Fruit fly (Drosophila melanogaster) whole organism, wandering third instar larva: ENCODE data around the gene CG42870.

ENCODE experiments used
- Abd-B ChIP-seq: fragments of >200 bp; optimal IDR thresholded peaks from 2 replicates; lab custom pipeline; 2017; ENCODE audit warnings: missing biosample characterization, missing genetic modification characterization
- CG32264 ChIP-seq: fragments of 200-800 bp; sonication (Bioruptor generic); optimal IDR thresholded peaks from 2 replicates; lab custom pipeline; 2016; ENCODE audit warnings: missing biosample characterization, missing genetic modification characterization
- CG9705 ChIP-seq: fragments of 200-800 bp; sonication (Bioruptor generic); optimal IDR thresholded peaks from 2 replicates; lab custom pipeline; 2018; ENCODE audit warnings: missing biosample characterization, mild to moderate bottlenecking, missing genetic modification characterization
- CrebA ChIP-seq: fragments of 200-800 bp; sonication (Bioruptor generic); optimal IDR thresholded peaks from 2 replicates; lab custom pipeline; 2016; ENCODE audit warnings: missing biosample characterization, mild to moderate bottlenecking, missing genetic modification characterization, borderline replicate concordance
- Dfd ChIP-seq: fragments of >200 bp; optimal IDR thresholded peaks from 2 replicates; lab custom pipeline; 2017; ENCODE audit warnings: missing biosample characterization, missing genetic modification characterization
- Dif ChIP-seq: fragments of 200-275, 200-300 bp; sonication (Bioruptor generic); optimal IDR thresholded peaks from 2 replicates; lab custom pipeline; 2018; ENCODE audit warnings: missing biosample characterization, missing genetic modification characterization; ENCODE audit not compliant: partially characterized antibody
- HLH106 ChIP-seq: fragments of 200-800 bp; optimal IDR thresholded peaks from 3 replicates; lab custom pipeline; 2019; ENCODE audit warnings: missing biosample characterization, mild to moderate bottlenecking, missing genetic modification characterization, moderate library complexity
- Hr78 ChIP-seq: fragments of >200 bp; optimal IDR thresholded peaks from 2 replicates; lab custom pipeline; 2017; ENCODE audit warnings: missing biosample characterization, missing genetic modification characterization
- Hr83 ChIP-seq: fragments of 200-300 bp; sonication (Bioruptor generic); optimal IDR thresholded peaks from 2 replicates; lab custom pipeline; 2016; ENCODE audit warnings: missing biosample characterization, mild to moderate bottlenecking, missing genetic modification characterization, moderate library complexity; ENCODE audit not compliant: poor library complexity, severe bottlenecking
- Jra ChIP-seq: sonication (Bioruptor generic); optimal IDR thresholded peaks from 2 replicates; lab custom pipeline; 2016; ENCODE audit warnings: missing biosample characterization, missing genetic modification characterization
- Mio ChIP-seq: sonication (Bioruptor generic); optimal IDR thresholded peaks from 2 replicates; lab custom pipeline; 2016; ENCODE audit warnings: missing biosample characterization, missing genetic modification characterization
- Myc ChIP-seq: fragments of >200 bp; optimal IDR thresholded peaks from 2 replicates; lab custom pipeline; 2017
- OdsH ChIP-seq: fragments of 200-800 bp; sonication (Bioruptor generic); optimal IDR thresholded peaks from 2 replicates; lab custom pipeline; 2016; ENCODE audit warnings: missing biosample characterization, mild to moderate bottlenecking, missing genetic modification characterization
- Rel ChIP-seq, 2 experiments: fragments of 200-800 bp; sonication (Bioruptor generic) in 1 of 2; optimal IDR thresholded peaks; 2 replicates in 1 of 2; 3 replicates in 1 of 2; lab custom pipeline; 2016 to 2019; ENCODE audit warnings: mild to moderate bottlenecking in 2 of 2, missing biosample characterization in 2 of 2, missing genetic modification characterization in 2 of 2, moderate library complexity in 1 of 2
- Sp1 ChIP-seq: fragments of 200-800 bp; sonication (Bioruptor generic); optimal IDR thresholded peaks from 3 replicates; lab custom pipeline; 2019; ENCODE audit warnings: missing biosample characterization, mild to moderate bottlenecking, missing genetic modification characterization, moderate library complexity
- Vsx2 ChIP-seq: fragments of 200-300, 225-300 bp; sonication (Bioruptor generic); optimal IDR thresholded peaks from 2 replicates; lab custom pipeline; 2018; ENCODE audit warnings: missing biosample characterization, missing genetic modification characterization; ENCODE audit not compliant: partially characterized antibody
- br ChIP-seq: fragments of 200-800 bp; sonication (Bioruptor generic); optimal IDR thresholded peaks from 2 replicates; lab custom pipeline; 2016; ENCODE audit warnings: missing biosample characterization, missing genetic modification characterization
- brk ChIP-seq: fragments of 200-800 bp; sonication (Bioruptor generic); optimal IDR thresholded peaks from 2 replicates; lab custom pipeline; 2016; ENCODE audit warnings: missing biosample characterization, mild to moderate bottlenecking, missing genetic modification characterization
- dl ChIP-seq, 2 experiments: fragments of 175-275, 200-275 bp in 1 of 2; fragments of 200-275 bp in 1 of 2; sonication (Bioruptor generic); optimal IDR thresholded peaks; lab custom pipeline; 2018; ENCODE audit warnings: mild to moderate bottlenecking in 2 of 2, missing biosample characterization in 2 of 2, missing genetic modification characterization in 2 of 2, moderate library complexity in 2 of 2; ENCODE audit not compliant: partially characterized antibody in 2 of 2, insufficient read depth in 1 of 2
- dmrt93B ChIP-seq: fragments of 200-800 bp; sonication (Bioruptor generic); optimal IDR thresholded peaks from 2 replicates; lab custom pipeline; 2018; ENCODE audit warnings: missing biosample characterization, mild to moderate bottlenecking, missing genetic modification characterization
- dsf ChIP-seq: sonication (Bioruptor generic); optimal IDR thresholded peaks from 2 replicates; lab custom pipeline; 2016; ENCODE audit warnings: missing biosample characterization, missing genetic modification characterization, borderline replicate concordance
- ey ChIP-seq: fragments of 200-800 bp; sonication (Bioruptor generic); optimal IDR thresholded peaks from 2 replicates; lab custom pipeline; 2016; ENCODE audit warnings: missing biosample characterization, missing genetic modification characterization
- foxo ChIP-seq, 2 experiments: fragments of 200-800 bp; sonication (Bioruptor generic); optimal IDR thresholded peaks; 2 replicates in 1 of 2; 3 replicates in 1 of 2; lab custom pipeline; 2016 to 2017; ENCODE audit warnings: missing biosample characterization in 2 of 2, missing genetic modification characterization in 2 of 2
- fru ChIP-seq: fragments of 200-800 bp; sonication (Bioruptor generic); optimal IDR thresholded peaks from 3 replicates; lab custom pipeline; 2016; ENCODE audit warnings: missing biosample characterization, mild to moderate bottlenecking, missing genetic modification characterization
- jim ChIP-seq: fragments of 175-275, 200-325 bp; sonication (Bioruptor generic); optimal IDR thresholded peaks from 2 replicates; lab custom pipeline; 2016; ENCODE audit warnings: missing biosample characterization, mild to moderate bottlenecking, missing genetic modification characterization
- lola ChIP-seq: fragments of >200 bp; optimal IDR thresholded peaks from 2 replicates; lab custom pipeline; 2017; ENCODE audit warnings: missing biosample characterization, missing genetic modification characterization
- pan ChIP-seq: fragments of >200 bp; optimal IDR thresholded peaks from 2 replicates; lab custom pipeline; 2017
- psq ChIP-seq: fragments of 200-800 bp; sonication (Bioruptor generic); optimal IDR thresholded peaks from 3 replicates; lab custom pipeline; 2017; ENCODE audit warnings: missing biosample characterization, mild to moderate bottlenecking, missing genetic modification characterization, moderate library complexity
- rgr ChIP-seq: fragments of 200-800 bp; sonication (Bioruptor generic); optimal IDR thresholded peaks from 3 replicates; lab custom pipeline; 2016; ENCODE audit warnings: missing biosample characterization, mild to moderate bottlenecking, missing genetic modification characterization
- sage ChIP-seq: fragments of 200-800 bp; sonication (Bioruptor generic); optimal IDR thresholded peaks from 2 replicates; lab custom pipeline; 2016; ENCODE audit warnings: missing biosample characterization, mild to moderate bottlenecking, missing genetic modification characterization
- sv ChIP-seq: fragments of 200-800 bp; sonication (Bioruptor generic); optimal IDR thresholded peaks from 3 replicates; lab custom pipeline; 2016; ENCODE audit warnings: missing biosample characterization, missing genetic modification characterization
- usp ChIP-seq: fragments of >200 bp; optimal IDR thresholded peaks from 2 replicates; lab custom pipeline; 2017; ENCODE audit warnings: missing biosample characterization, missing genetic modification characterization
- woc ChIP-seq: sonication (Bioruptor generic); optimal IDR thresholded peaks from 2 replicates; lab custom pipeline; 2016; ENCODE audit warnings: missing biosample characterization, mild to moderate bottlenecking, missing genetic modification characterization

Gene CG42870

DNA sequence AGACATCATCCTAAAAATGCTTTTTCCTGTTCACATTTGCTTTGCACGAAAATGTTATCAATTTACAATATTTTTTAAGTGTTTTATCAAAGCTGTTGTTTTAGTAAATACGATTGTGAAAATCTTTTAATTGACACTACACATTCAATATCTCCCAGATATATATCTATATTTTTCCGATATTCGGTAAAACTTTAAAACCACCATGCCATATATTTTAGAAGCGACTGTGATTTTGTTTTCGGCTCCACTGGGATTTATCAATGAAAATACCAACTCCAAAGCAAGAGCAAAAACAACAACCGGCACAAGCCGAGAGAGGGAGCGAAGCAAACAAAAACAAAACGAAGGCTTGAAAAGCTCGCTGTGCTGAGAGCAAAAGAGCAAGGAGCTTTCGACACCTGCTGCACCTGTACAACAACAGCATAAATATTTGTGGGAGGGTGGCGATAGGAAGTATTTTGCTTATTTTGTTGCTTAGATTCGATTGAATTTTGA lies 17.2 kb downstream of the CG42870 start (continued):
- TF ChIP-seq jim (GFP tag; lab: Kevin White, UChicago) (no peak), Myc (lab: Kevin White, UChicago) (no peak), Dfd (no peak), pan (lab: Kevin White, UChicago) (no peak), foxo (GFP tag; optimal IDR thresholded peaks at IDR 0.05; lab: Kevin White, UChicago) (peak in 1 of 2 experiments; percentile 78), dl (GFP tag; optimal IDR thresholded peaks at IDR 0.05; lab: Kevin White, UChicago; ENCODE audit: insufficient read depth in 1 of 2, partially characterized antibody in 2 of 2) (no peak), usp (GFP tag; lab: Kevin White, UChicago) (no peak), Hr83 (GFP tag; lab: Kevin White, UChicago) (no peak), ey (GFP tag; lab: Kevin White, UChicago) (peak; percentile 74), Mio (GFP tag; lab: Kevin White, UChicago) (no peak)

DNA sequence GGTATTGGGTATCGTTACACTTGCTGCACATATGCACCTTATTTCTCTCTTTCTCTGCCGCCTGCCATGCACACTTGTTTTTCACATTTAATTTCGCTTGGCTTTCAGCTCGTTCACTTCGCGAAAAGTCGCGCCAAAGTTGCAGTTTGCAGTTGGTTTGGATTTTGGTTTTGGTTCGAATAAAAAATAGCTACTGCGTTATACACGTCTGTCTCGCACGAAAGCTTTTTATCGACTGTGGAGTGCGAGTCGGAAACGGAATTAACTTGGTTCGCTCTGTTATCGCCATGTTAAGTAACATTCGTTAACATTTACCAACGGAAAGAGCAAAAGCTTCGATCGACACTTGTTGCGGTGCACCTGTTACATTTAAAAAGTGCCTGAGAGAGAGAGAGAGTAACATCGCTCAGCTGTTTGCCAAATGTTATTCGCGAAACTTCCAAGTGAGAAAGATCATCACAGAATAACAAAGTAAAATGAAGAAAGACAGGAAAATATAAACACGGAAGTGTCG lies 17.7 kb downstream of the CG42870 start, which contains the start of gene CG31176:
Gene CG31176, minus strand, starts transcription at position 241 of the 514 bp plus-strand sequence.
- TF ChIP-seq Dif (GFP tag; lab: Kevin White, UChicago) (no peak), jim (GFP tag; lab: Kevin White, UChicago) (no peak), Hr83 (GFP tag; lab: Kevin White, UChicago) (no peak), dsf (GFP tag; lab: Kevin White, UChicago) (no peak), CrebA (no peak), CG9705 (GFP tag; lab: Kevin White, UChicago) (no peak), Jra (GFP tag; lab: Kevin White, UChicago) (no peak), brk (GFP tag; lab: Kevin White, UChicago) (no peak), OdsH (GFP tag; lab: Kevin White, UChicago) (no peak), Dfd (no peak), psq (no peak), Abd-B (no peak), rgr (no peak), Hr78 (no peak), Myc (lab: Kevin White, UChicago) (no peak), foxo (GFP tag; optimal IDR thresholded peaks at IDR 0.05; lab: Kevin White, UChicago) (no peak)

DNA sequence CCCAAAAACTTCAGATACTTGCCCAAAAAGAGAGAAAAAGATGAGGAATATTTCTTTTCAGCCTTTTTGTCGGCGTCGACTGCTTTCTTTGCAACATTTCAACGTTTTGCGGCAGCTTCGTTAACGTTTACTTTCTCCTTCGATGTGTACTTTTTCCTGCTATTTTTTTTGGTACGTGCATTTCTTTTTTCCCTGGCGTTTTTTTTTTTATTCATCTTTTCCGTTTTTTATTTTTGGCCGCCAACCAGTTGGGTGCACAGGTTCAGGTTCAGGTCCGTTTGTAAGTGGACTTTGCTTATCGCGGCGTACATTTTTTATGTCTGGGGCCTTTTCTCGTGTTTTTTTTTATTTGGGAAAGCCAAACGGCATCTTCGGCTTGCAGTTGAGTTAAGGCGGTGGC lies 32.7 kb downstream of the CG42870 start:
- TF ChIP-seq Dfd (no peak), Rel (GFP tag; optimal IDR thresholded peaks at IDR 0.05; lab: Kevin White, UChicago) (no peak), Rel (tag; optimal IDR thresholded peaks at IDR 0.05; lab: Kevin White, UChicago) (no peak), pan (lab: Kevin White, UChicago) (no peak), usp (GFP tag; lab: Kevin White, UChicago) (no peak), brk (GFP tag; lab: Kevin White, UChicago) (no peak), woc (no peak), lola (GFP tag; lab: Kevin White, UChicago) (no peak), sage (GFP tag; lab: Kevin White, UChicago) (no peak), ey (GFP tag; lab: Kevin White, UChicago) (no peak), CrebA (no peak)

- no peak for TF ChIP-seq dmrt93B (GFP tag; lab: Kevin White, UChicago)
- TF ChIP-seq foxo (GFP tag; optimal IDR thresholded peaks at IDR 0.05; lab: Kevin White, UChicago), result peak in 1 of 2 experiments; percentile 16
Observed at dm6 chr3R:21703346-21703745, 33.8 kb downstream of the CG42870 start.

DNA sequence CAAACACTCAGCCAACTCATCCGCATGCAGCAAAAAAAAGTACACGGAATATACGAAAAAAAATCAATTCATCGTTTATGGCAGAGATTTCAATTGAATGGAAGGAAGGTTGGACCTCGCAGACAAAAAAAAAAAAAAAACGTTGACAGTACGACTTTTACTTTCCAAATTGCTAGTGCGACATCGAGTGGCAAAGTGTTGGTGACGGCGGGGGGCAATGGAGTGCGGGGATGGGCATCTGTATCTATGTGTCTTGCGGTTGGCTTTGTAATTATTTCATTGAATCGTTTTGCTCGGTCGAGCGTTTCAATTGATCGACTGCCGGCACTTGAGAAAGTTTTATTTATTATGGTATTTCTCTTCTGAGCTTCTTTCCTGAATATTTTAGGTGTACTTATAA lies 35.6 kb downstream of the CG42870 start:
- no peak for TF ChIP-seq br (GFP tag; lab: Kevin White, UChicago)
- no peak for TF ChIP-seq woc
- TF ChIP-seq CG32264, result no peak
- no peak for TF ChIP-seq Sp1 (GFP tag; lab: Kevin White, UChicago)
- TF ChIP-seq rgr, result no peak
- TF ChIP-seq Abd-B, result no peak
- no peak for TF ChIP-seq pan (lab: Kevin White, UChicago)
- TF ChIP-seq dl (GFP tag; optimal IDR thresholded peaks at IDR 0.05; lab: Kevin White, UChicago; ENCODE audit: insufficient read depth in 1 of 2, partially characterized antibody in 2 of 2), result no peak
- no peak for TF ChIP-seq HLH106
- TF ChIP-seq Hr78, result no peak
- TF ChIP-seq dsf (GFP tag; lab: Kevin White, UChicago), result no peak
- TF ChIP-seq foxo (GFP tag; optimal IDR thresholded peaks at IDR 0.05; lab: Kevin White, UChicago), result no peak
- TF ChIP-seq ey (GFP tag; lab: Kevin White, UChicago), result no peak
- TF ChIP-seq Rel (GFP tag; optimal IDR thresholded peaks at IDR 0.05; lab: Kevin White, UChicago), result no peak
- TF ChIP-seq Rel (tag; optimal IDR thresholded peaks at IDR 0.05; lab: Kevin White, UChicago), result no peak
- no peak for TF ChIP-seq sv (GFP tag; lab: Kevin White, UChicago)
- no peak for TF ChIP-seq Vsx2
- no peak for TF ChIP-seq Mio (GFP tag; lab: Kevin White, UChicago)
- no peak for TF ChIP-seq dmrt93B (GFP tag; lab: Kevin White, UChicago)
- TF ChIP-seq sage (GFP tag; lab: Kevin White, UChicago), result no peak
- TF ChIP-seq fru (GFP tag; lab: Kevin White, UChicago), result no peak
